Fruit fly (Drosophila melanogaster) whole organism, embryonic: ENCODE measurements around the gene Nle.

Source experiments
- Abd-B ChIP-seq: fragments of 200-800 bp; sonication (Bioruptor generic); optimal IDR thresholded peaks from 2 replicates; lab custom pipeline; 2018; ENCODE audit warnings: missing biosample characterization, mild to moderate bottlenecking, missing genetic modification characterization, moderate library complexity
- Antp ChIP-seq: fragments of 200-800 bp; sonication (Bioruptor generic); optimal IDR thresholded peaks from 3 replicates; lab custom pipeline; 2016; ENCODE audit warnings: missing biosample characterization, missing genetic modification characterization
- Bteb2 ChIP-seq: fragments of 200-800 bp; sonication (Bioruptor generic); optimal IDR thresholded peaks from 2 replicates; lab custom pipeline; 2016; ENCODE audit warnings: missing biosample characterization, missing genetic modification characterization
- CG10274 ChIP-seq: fragments of 200-800 bp; sonication (Bioruptor generic); optimal IDR thresholded peaks from 3 replicates; lab custom pipeline; 2017; ENCODE audit warnings: missing biosample characterization, mild to moderate bottlenecking, missing genetic modification characterization
- CG10431 ChIP-seq: fragments of 200-800 bp; sonication (Bioruptor generic); optimal IDR thresholded peaks from 3 replicates; lab custom pipeline; 2018; ENCODE audit warnings: missing biosample characterization, mild to moderate bottlenecking, missing genetic modification characterization
- CG12659 ChIP-seq: fragments of 200-800 bp; sonication (Bioruptor generic); optimal IDR thresholded peaks from 3 replicates; lab custom pipeline; 2017; ENCODE audit warnings: mild to moderate bottlenecking, missing biosample characterization, missing genetic modification reagents, missing genetic modification characterization
- CG12769 ChIP-seq: fragments of 200-800 bp; sonication (Bioruptor generic); optimal IDR thresholded peaks from 2 replicates; lab custom pipeline; 2019; ENCODE audit warnings: missing biosample characterization, mild to moderate bottlenecking, missing genetic modification characterization, moderate library complexity
- CG13624 ChIP-seq: fragments of 200-800 bp; sonication (Bioruptor generic); optimal IDR thresholded peaks from 2 replicates; lab custom pipeline; 2016; ENCODE audit warnings: missing biosample characterization, missing genetic modification characterization
- CG14014 ChIP-seq: fragments of 200-800 bp; sonication (Bioruptor generic); IDR thresholded peaks from 2 replicates; pipeline ENCODE4 v1.3.6; 2022; ENCODE audit warnings: missing biosample characterization, missing genetic modification characterization
- CG15011 ChIP-seq: fragments of 200-800 bp; sonication (Bioruptor generic); optimal IDR thresholded peaks from 3 replicates; lab custom pipeline; 2018; ENCODE audit warnings: missing biosample characterization, mild to moderate bottlenecking, missing genetic modification characterization
- CG1529 ChIP-seq: fragments of 200-800 bp; sonication (Bioruptor generic); optimal IDR thresholded peaks from 3 replicates; lab custom pipeline; 2018; ENCODE audit warnings: missing biosample characterization, missing genetic modification characterization
- CG1602 ChIP-seq: fragments of 200-800 bp; sonication (Bioruptor generic); optimal IDR thresholded peaks from 3 replicates; lab custom pipeline; 2016; ENCODE audit warnings: missing biosample characterization, missing genetic modification characterization
- CG16815 ChIP-seq: fragments of 200-800 bp; sonication (Bioruptor generic); optimal IDR thresholded peaks from 3 replicates; lab custom pipeline; 2017; ENCODE audit warnings: missing biosample characterization, mild to moderate bottlenecking, missing genetic modification characterization
- CG16863 ChIP-seq: fragments of 200-800 bp; sonication (Bioruptor generic); optimal IDR thresholded peaks from 3 replicates; lab custom pipeline; 2016; ENCODE audit warnings: missing biosample characterization, missing genetic modification characterization
- CG17359 ChIP-seq: fragments of 200-800 bp; sonication (Bioruptor generic); optimal IDR thresholded peaks from 3 replicates; lab custom pipeline; 2018; ENCODE audit warnings: missing biosample characterization, mild to moderate bottlenecking, missing genetic modification characterization, moderate library complexity
- CG3281 ChIP-seq: fragments of 200-800 bp; sonication (Bioruptor generic); optimal IDR thresholded peaks from 3 replicates; lab custom pipeline; 2017; ENCODE audit warnings: missing biosample characterization, mild to moderate bottlenecking, missing genetic modification characterization
- CG34376 ChIP-seq: fragments of 200-800 bp; sonication (Bioruptor generic); optimal IDR thresholded peaks from 2 replicates; lab custom pipeline; 2018; ENCODE audit warnings: missing biosample characterization, mild to moderate bottlenecking, missing genetic modification characterization
- CG3995 ChIP-seq: fragments of 200-800 bp; sonication (Bioruptor generic); optimal IDR thresholded peaks from 3 replicates; lab custom pipeline; 2016; ENCODE audit warnings: missing biosample characterization, missing genetic modification characterization
- CG4360 ChIP-seq: fragments of 200-800 bp; sonication (Bioruptor generic); IDR thresholded peaks from 2 replicates; pipeline ENCODE4 v1.3.6; 2022; ENCODE audit warnings: missing biosample characterization, missing genetic modification characterization
- CG9215 ChIP-seq: fragments of 200-800 bp; sonication (Bioruptor generic); IDR thresholded peaks from 2 replicates; pipeline ENCODE4 v1.3.6; 2022; ENCODE audit warnings: missing biosample characterization, missing genetic modification characterization
- Chrac-16 ChIP-seq: fragments of 200-800 bp; sonication (Bioruptor generic); optimal IDR thresholded peaks from 3 replicates; lab custom pipeline; 2016; ENCODE audit warnings: missing biosample characterization, missing genetic modification characterization
- Eip74EF ChIP-seq, 2 experiments: fragments of 200-800 bp in 1 of 2; fragments of >200 bp in 1 of 2; sonication (Bioruptor generic) in 1 of 2; optimal IDR thresholded peaks; 2 replicates each; lab custom pipeline; 2017 to 2019; ENCODE audit warnings: missing biosample characterization in 2 of 2, missing genetic modification characterization in 2 of 2, mild to moderate bottlenecking in 1 of 2, moderate library complexity in 1 of 2
- Fer2 ChIP-seq: fragments of 200-800 bp; sonication (Bioruptor generic); optimal IDR thresholded peaks from 2 replicates; lab custom pipeline; 2018; ENCODE audit warnings: missing biosample characterization, mild to moderate bottlenecking, missing genetic modification characterization, moderate library complexity
- HHEX ChIP-seq: fragments of 200-800 bp; sonication (Bioruptor generic); optimal IDR thresholded peaks from 3 replicates; lab custom pipeline; 2017; ENCODE audit warnings: missing biosample characterization, mild to moderate bottlenecking, missing genetic modification characterization, missing genetic modification reagents
- Hsf ChIP-seq: fragments of 200-800 bp; sonication (Bioruptor generic); optimal IDR thresholded peaks from 3 replicates; lab custom pipeline; 2016; ENCODE audit warnings: missing biosample characterization, missing genetic modification characterization
- Kr ChIP-seq: fragments of 200-800 bp; sonication (Bioruptor generic); optimal IDR thresholded peaks from 2 replicates; lab custom pipeline; 2017; ENCODE audit warnings: missing biosample characterization, mild to moderate bottlenecking, missing genetic modification characterization
- Lhr ChIP-seq: fragments of 200-800 bp; sonication (Bioruptor generic); optimal IDR thresholded peaks from 3 replicates; lab custom pipeline; 2017; ENCODE audit warnings: mild to moderate bottlenecking, missing biosample characterization, missing genetic modification reagents, missing genetic modification characterization
- MBD-R2 ChIP-seq: fragments of 200-800 bp; sonication (Bioruptor generic); IDR thresholded peaks from 2 replicates; pipeline ENCODE4 v1.3.6; 2022; ENCODE audit warnings: missing biosample characterization, missing genetic modification characterization
- Mrtf ChIP-seq: fragments of 200-800 bp; sonication (Bioruptor generic); IDR thresholded peaks from 3 replicates; pipeline ENCODE4 v1.3.6; 2022; ENCODE audit warnings: missing biosample characterization, missing genetic modification characterization
- NK7.1 ChIP-seq: fragments of 200-800 bp; sonication (Bioruptor generic); optimal IDR thresholded peaks from 3 replicates; lab custom pipeline; 2016; ENCODE audit warnings: missing biosample characterization, missing genetic modification characterization
- Sin3A ChIP-seq: fragments of >200 bp; optimal IDR thresholded peaks from 2 replicates; lab custom pipeline; 2018
- Six4 ChIP-seq: fragments of 200-800 bp; sonication (Bioruptor generic); optimal IDR thresholded peaks from 2 replicates; lab custom pipeline; 2016; ENCODE audit warnings: missing biosample characterization, missing genetic modification characterization
- Ssrp ChIP-seq: fragments of 200-800 bp; sonication (Bioruptor generic); optimal IDR thresholded peaks from 2 replicates; lab custom pipeline; 2018; ENCODE audit warnings: missing biosample characterization, mild to moderate bottlenecking, missing genetic modification characterization, moderate library complexity
- az2 ChIP-seq: fragments of 200-800 bp; sonication (Bioruptor generic); optimal IDR thresholded peaks from 3 replicates; lab custom pipeline; 2016; ENCODE audit warnings: missing biosample characterization, missing genetic modification characterization
- bigmax ChIP-seq: fragments of 200-800 bp; sonication (Bioruptor generic); optimal IDR thresholded peaks from 2 replicates; lab custom pipeline; 2018; ENCODE audit warnings: missing biosample characterization, mild to moderate bottlenecking, missing genetic modification characterization
- cas ChIP-seq: fragments of 200-800 bp; sonication (Bioruptor generic); IDR thresholded peaks from 2 replicates; pipeline ENCODE4 v1.3.6; 2022; ENCODE audit warnings: missing biosample characterization, missing genetic modification characterization
- crp ChIP-seq, 2 experiments: fragments of 200-800 bp; sonication (Bioruptor generic); optimal IDR thresholded peaks; 2 replicates in 1 of 2; 3 replicates in 1 of 2; lab custom pipeline; 2017; ENCODE audit warnings: missing biosample characterization in 2 of 2, missing genetic modification characterization in 2 of 2, mild to moderate bottlenecking in 1 of 2, moderate library complexity in 1 of 2
- da ChIP-seq: fragments of 200-800 bp; sonication (Bioruptor generic); optimal IDR thresholded peaks from 2 replicates; lab custom pipeline; 2016; ENCODE audit warnings: missing biosample characterization, missing genetic modification characterization
- dpn ChIP-seq, 2 experiments: fragments of 200-800 bp; sonication (Bioruptor generic); optimal IDR thresholded peaks; 3 replicates each; lab custom pipeline; 2016; ENCODE audit warnings: missing biosample characterization in 2 of 2, missing genetic modification characterization in 2 of 2
- esg ChIP-seq: fragments of 200-800 bp; sonication (Bioruptor generic); conservative IDR thresholded peaks from 2 replicates; pipeline ENCODE4 v1.3.6; 2022; ENCODE audit warnings: missing biosample characterization, missing genetic modification characterization
- ftz-f1 ChIP-seq: fragments of 200-800 bp; sonication (Bioruptor generic); optimal IDR thresholded peaks from 2 replicates; lab custom pipeline; 2016; ENCODE audit warnings: missing biosample characterization, missing genetic modification characterization
- h ChIP-seq: fragments of >200 bp; optimal IDR thresholded peaks from 2 replicates; lab custom pipeline; 2017
- jing ChIP-seq: fragments of 200-800 bp; sonication (Bioruptor generic); optimal IDR thresholded peaks from 2 replicates; lab custom pipeline; 2018; ENCODE audit warnings: missing biosample characterization, mild to moderate bottlenecking, missing genetic modification characterization
- lola ChIP-seq, 3 experiments: fragments of >200 bp in 2 of 3; fragments of 200-800 bp in 1 of 3; sonication (Bioruptor generic) in 1 of 3; optimal IDR thresholded peaks; 2 replicates each; lab custom pipeline; 2017 to 2019; ENCODE audit warnings: missing biosample characterization in 3 of 3, missing genetic modification characterization in 3 of 3, mild to moderate bottlenecking in 1 of 3, moderate library complexity in 1 of 3
- otp ChIP-seq: fragments of 200-800 bp; sonication (Bioruptor generic); IDR thresholded peaks from 3 replicates; pipeline ENCODE4, ENCODE4 v1.3.6; 2022; ENCODE audit warnings: missing biosample characterization, missing genetic modification characterization
- pho ChIP-seq: fragments of 200-800 bp; sonication (Bioruptor generic); optimal IDR thresholded peaks from 2 replicates; lab custom pipeline; 2016; ENCODE audit warnings: missing biosample characterization, missing genetic modification characterization
- slp2 ChIP-seq: fragments of 200-800 bp; sonication (Bioruptor generic); optimal IDR thresholded peaks from 2 replicates; lab custom pipeline; 2016; ENCODE audit warnings: missing biosample characterization, missing genetic modification characterization
- so ChIP-seq: fragments of 200-800 bp; sonication (Bioruptor generic); IDR thresholded peaks from 3 replicates; pipeline ENCODE4 v1.3.6; 2022; ENCODE audit warnings: missing biosample characterization, missing genetic modification characterization
- stwl ChIP-seq: fragments of 200-800 bp; sonication (Bioruptor generic); optimal IDR thresholded peaks from 3 replicates; lab custom pipeline; 2018; ENCODE audit warnings: missing biosample characterization, mild to moderate bottlenecking, missing genetic modification characterization, moderate library complexity
- tin ChIP-seq: fragments of 200-800 bp; sonication (Bioruptor generic); optimal IDR thresholded peaks from 3 replicates; lab custom pipeline; 2016; ENCODE audit warnings: missing biosample characterization, missing genetic modification characterization

Gene Nle

dm6 chr2L:520331-521000 is 47.5 kb downstream of the Nle start (continued):
- peak; percentile 85 for TF ChIP-seq dpn (GFP tag; optimal IDR thresholded peaks at IDR 0.05; lab: Kevin White, UChicago)
- TF ChIP-seq CG12769 (tag; lab: Kevin White, UChicago) = peak; percentile 84
- TF ChIP-seq da (GFP tag; lab: Kevin White, UChicago) = no peak
- no peak for TF ChIP-seq bigmax
- peak; percentile 75 for TF ChIP-seq HHEX
- no peak for TF ChIP-seq MBD-R2 (GFP tag; lab: Robert Waterston, UW)
- TF ChIP-seq h = no peak
- TF ChIP-seq tin (GFP tag; lab: Kevin White, UChicago) = peak; percentile 86
- peak; percentile 86 for TF ChIP-seq CG1529
- peak; percentile 87 for TF ChIP-seq otp
- TF ChIP-seq CG15011 (GFP tag; lab: Kevin White, UChicago) = no peak
- peak; percentile 79 for TF ChIP-seq esg (GFP tag; lab: Robert Waterston, UW)
- TF ChIP-seq CG34376 = no peak
- peak; percentile 88 for TF ChIP-seq Abd-B (GFP tag; lab: Kevin White, UChicago)
- peak; percentile 54 for TF ChIP-seq CG10431 (GFP tag; lab: Kevin White, UChicago)
- no peak for TF ChIP-seq Sin3A
- peak; percentile 85 for TF ChIP-seq Hsf (GFP tag; lab: Kevin White, UChicago)
- no peak for TF ChIP-seq ftz-f1 (GFP tag; lab: Kevin White, UChicago)
- peak; percentile 82 for TF ChIP-seq Chrac-16
- TF ChIP-seq CG16863 (GFP tag; lab: Kevin White, UChicago) = peak; percentile 77
- peak; percentile 87 for TF ChIP-seq Six4 (GFP tag; lab: Kevin White, UChicago)
- TF ChIP-seq CG16815 = peak; percentile 73
- TF ChIP-seq lola (GFP tag; optimal IDR thresholded peaks at IDR 0.05; lab: Kevin White, UChicago) = peak in 1 of 3 experiments; percentile 93
- TF ChIP-seq CG10274 = peak; percentile 27
- TF ChIP-seq Antp (GFP tag; lab: Kevin White, UChicago) = peak; percentile 83
- peak; percentile 80 for TF ChIP-seq Kr (GFP tag; lab: Kevin White, UChicago)
- peak; percentile 83 for TF ChIP-seq CG12659 (GFP tag; lab: Kevin White, UChicago)
- TF ChIP-seq az2 (GFP tag; lab: Kevin White, UChicago) = peak; percentile 90
- peak; percentile 64 for TF ChIP-seq slp2 (GFP tag; lab: Kevin White, UChicago)
- TF ChIP-seq Fer2 (tag; lab: Kevin White, UChicago) = peak; percentile 11
- TF ChIP-seq jing = peak; percentile 89
- TF ChIP-seq Mrtf (GFP tag; lab: Robert Waterston, UW) = peak; percentile 71
- no peak for TF ChIP-seq CG3995 (GFP tag; lab: Kevin White, UChicago)
- TF ChIP-seq Lhr = peak; percentile 70
- TF ChIP-seq Bteb2 = peak; percentile 65
- TF ChIP-seq crp (GFP tag; optimal IDR thresholded peaks at IDR 0.05; lab: Kevin White, UChicago) = peak in 1 of 2 experiments; percentile 49
- TF ChIP-seq CG17359 (tag; lab: Kevin White, UChicago) = peak; percentile 92
- TF ChIP-seq so = peak; percentile 88
- TF ChIP-seq CG3281 = peak; percentile 25
- peak; percentile 78 for TF ChIP-seq NK7.1
- peak in 1 of 2 experiments; percentile 91 for TF ChIP-seq Eip74EF (GFP tag; optimal IDR thresholded peaks at IDR 0.05; lab: Kevin White, UChicago)
- peak; percentile 90 for TF ChIP-seq Ssrp (tag; lab: Kevin White, UChicago)
- peak; percentile 71 for TF ChIP-seq CG13624 (GFP tag; lab: Kevin White, UChicago)
- 0 out of 2 replicates have a peak, but pooled peaks have one; percentile 15 for TF ChIP-seq cas (GFP tag; lab: Robert Waterston, UW)
- TF ChIP-seq CG14014 (GFP tag; lab: Robert Waterston, UW) = peak; percentile 75
- peak; percentile 9 for TF ChIP-seq stwl
- TF ChIP-seq CG9215 (GFP tag; lab: Robert Waterston, UW) = peak; percentile 39; the same call in 1 of the 2 replicates
- peak; percentile 78 for TF ChIP-seq CG1602
- TF ChIP-seq CG4360 (GFP tag; lab: Robert Waterston, UW) = no peak
- peak; percentile 60 for TF ChIP-seq pho (GFP tag; lab: Kevin White, UChicago)
